Fruit fly (Drosophila melanogaster) whole organism, prepupa: Measurements from ENCODE around the gene dbr.

Experiments
- CG10669 ChIP-seq: fragments of 200-800 bp; sonication (Bioruptor generic); optimal IDR thresholded peaks from 3 replicates; lab custom pipeline; 2018; ENCODE audit warnings: missing biosample characterization, mild to moderate bottlenecking, missing genetic modification characterization, moderate library complexity
- CG11762 ChIP-seq: fragments of 200-800 bp; sonication (Bioruptor generic); optimal IDR thresholded peaks from 3 replicates; lab custom pipeline; 2016; ENCODE audit warnings: missing biosample characterization, missing genetic modification characterization; ENCODE audit not compliant: insufficient read depth
- CG15336 ChIP-seq: fragments of 200-800 bp; sonication (Bioruptor generic); IDR thresholded peaks from 2 replicates; pipeline ENCODE4 v1.3.6; 2022; ENCODE audit warnings: missing biosample characterization, missing genetic modification characterization
- CG16779 ChIP-seq: fragments of 200-800 bp; sonication (Bioruptor generic); optimal IDR thresholded peaks from 3 replicates; lab custom pipeline; 2017; ENCODE audit warnings: missing biosample characterization, mild to moderate bottlenecking, missing genetic modification characterization
- CG32006 ChIP-seq: fragments of 200-800 bp; sonication (Bioruptor generic); optimal IDR thresholded peaks from 3 replicates; lab custom pipeline; 2017; ENCODE audit warnings: missing biosample characterization, mild to moderate bottlenecking, missing genetic modification characterization
- CG3919 ChIP-seq: fragments of 200-800 bp; sonication (Bioruptor generic); optimal IDR thresholded peaks from 3 replicates; lab custom pipeline; 2016; ENCODE audit warnings: missing biosample characterization, missing genetic modification characterization
- CG6276 ChIP-seq: fragments of 200-800 bp; sonication (Bioruptor generic); optimal IDR thresholded peaks from 2 replicates; lab custom pipeline; 2017; ENCODE audit warnings: missing biosample characterization, mild to moderate bottlenecking, missing genetic modification characterization
- CG8119 ChIP-seq: fragments of 200-800 bp; sonication (Bioruptor generic); IDR thresholded peaks from 3 replicates; pipeline ENCODE4 v1.3.6; 2022; ENCODE audit warnings: missing biosample characterization, missing genetic modification characterization
- Eip78C ChIP-seq: fragments of 200-800 bp; sonication (Bioruptor generic); peaks from one replicate; lab custom pipeline; 2016; ENCODE audit warnings: missing biosample characterization, missing genetic modification characterization
- Ets96B ChIP-seq: fragments of 200-800 bp; optimal IDR thresholded peaks from 2 replicates; lab custom pipeline; 2019; ENCODE audit warnings: missing biosample characterization, mild to moderate bottlenecking, missing genetic modification characterization, moderate library complexity
- Hr38 ChIP-seq: sonication (Bioruptor generic); optimal IDR thresholded peaks from 2 replicates; lab custom pipeline; 2016; ENCODE audit warnings: missing biosample characterization, missing genetic modification characterization
- Smox ChIP-seq: fragments of 200-800 bp; sonication (Bioruptor generic); optimal IDR thresholded peaks from 3 replicates; lab custom pipeline; 2016; ENCODE audit warnings: missing biosample characterization, missing genetic modification characterization
- Sox102F ChIP-seq: fragments of 200-800 bp; sonication (Bioruptor generic); optimal IDR thresholded peaks from 2 replicates; lab custom pipeline; 2016; ENCODE audit warnings: missing biosample characterization, mild to moderate bottlenecking, missing genetic modification characterization
- Sox14 ChIP-seq: fragments of 200-800 bp; sonication (Bioruptor generic); optimal IDR thresholded peaks from 3 replicates; lab custom pipeline; 2016; ENCODE audit warnings: missing biosample characterization, missing genetic modification characterization
- achi ChIP-seq: fragments of 200-800 bp; sonication (Bioruptor generic); optimal IDR thresholded peaks from 3 replicates; lab custom pipeline; 2016; ENCODE audit warnings: missing biosample characterization, missing genetic modification characterization
- fd59A ChIP-seq: fragments of 200-800 bp; sonication (Bioruptor generic); optimal IDR thresholded peaks from 2 replicates; lab custom pipeline; 2017; ENCODE audit warnings: missing biosample characterization, mild to moderate bottlenecking, missing genetic modification characterization, missing genetic modification reagents
- fd85E ChIP-seq: fragments of 200-800 bp; sonication (Bioruptor generic); optimal IDR thresholded peaks from 3 replicates; lab custom pipeline; 2016; ENCODE audit warnings: missing biosample characterization, missing genetic modification characterization
- fkh ChIP-seq: fragments of 200-800 bp; sonication (Bioruptor generic); optimal IDR thresholded peaks from 3 replicates; lab custom pipeline; 2017; ENCODE audit warnings: missing biosample characterization, mild to moderate bottlenecking, missing genetic modification characterization, moderate library complexity
- lz ChIP-seq: fragments of 200-800 bp; sonication (Bioruptor generic); optimal IDR thresholded peaks from 3 replicates; lab custom pipeline; 2016; ENCODE audit warnings: missing biosample characterization, missing genetic modification characterization
- pdm3 ChIP-seq: fragments of 200-800 bp; sonication (Bioruptor generic); optimal IDR thresholded peaks from 3 replicates; lab custom pipeline; 2016; ENCODE audit warnings: missing biosample characterization, missing genetic modification characterization
- ss ChIP-seq, 2 experiments: fragments of 200-800 bp; sonication (Bioruptor generic); optimal IDR thresholded peaks; 2 replicates in 1 of 2; 3 replicates in 1 of 2; lab custom pipeline; 2017 to 2018; ENCODE audit warnings: mild to moderate bottlenecking in 2 of 2, missing biosample characterization in 2 of 2, missing genetic modification characterization in 2 of 2, moderate library complexity in 1 of 2
- vri ChIP-seq: fragments of 200-800 bp; sonication (Bioruptor generic); optimal IDR thresholded peaks from 3 replicates; lab custom pipeline; 2016; ENCODE audit warnings: missing biosample characterization, mild to moderate bottlenecking, missing genetic modification characterization

Gene dbr

dm6 chr2L:116388-116787, 50.1 kb downstream of the dbr start, which contains the start of gene CG13694:
TSS of gene CG13694 (minus strand) at chr2L:116488.
- TF ChIP-seq Smox (GFP tag; lab: Kevin White, UChicago) (no peak), Sox14 (GFP tag; lab: Kevin White, UChicago) (no peak), pdm3 (GFP tag; lab: Kevin White, UChicago) (no peak), Sox102F (GFP tag; lab: Kevin White, UChicago) (no peak), lz (GFP tag; lab: Kevin White, UChicago) (no peak), CG15336 (GFP tag; lab: Robert Waterston, UW) (no peak), CG11762 (GFP tag; lab: Kevin White, UChicago) (no peak), vri (no peak), CG6276 (GFP tag; lab: Kevin White, UChicago) (no peak), ss (GFP tag; optimal IDR thresholded peaks at IDR 0.05; lab: Kevin White, UChicago) (no peak), CG8119 (GFP tag; lab: Robert Waterston, UW) (no peak), fd59A (GFP tag; lab: Kevin White, UChicago) (no peak), CG16779 (tag; lab: Kevin White, UChicago) (no peak), Eip78C (GFP tag; lab: Kevin White, UChicago) (no peak), CG10669 (GFP tag; lab: Kevin White, UChicago) (no peak), achi (GFP tag; lab: Kevin White, UChicago) (no peak), Ets96B (tag; lab: Kevin White, UChicago) (no peak), fd85E (GFP tag; lab: Kevin White, UChicago) (no peak), CG3919 (GFP tag; lab: Kevin White, UChicago) (no peak), Hr38 (GFP tag; lab: Kevin White, UChicago) (no peak)

DNA sequence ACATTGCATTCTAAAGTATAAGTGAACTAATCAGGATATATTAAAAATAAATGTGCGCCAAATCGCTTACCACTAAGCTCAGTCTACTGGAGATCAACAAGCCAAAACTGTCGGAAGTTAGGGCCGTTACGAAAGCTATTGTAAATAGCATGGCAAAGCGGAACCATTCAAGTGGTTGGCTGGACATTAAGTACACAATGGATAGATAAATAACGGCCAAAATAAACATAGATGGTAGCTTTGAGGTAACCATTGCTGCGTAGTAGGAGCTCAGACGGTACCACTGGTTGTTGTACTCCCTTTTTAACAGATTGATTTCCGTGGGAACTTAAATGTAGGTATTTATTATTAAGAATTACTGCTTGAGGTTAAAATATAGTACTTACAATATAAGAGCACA, 51.5 kb downstream of the dbr start:
- TF ChIP-seq CG32006 (GFP tag; lab: Kevin White, UChicago): no peak
- peak; percentile 60 for TF ChIP-seq fkh (GFP tag; lab: Kevin White, UChicago)
